Fruit fly (Drosophila melanogaster) whole organism, embryonic: ENCODE results near the gene Lon.

Experiments used
- B-H2 ChIP-seq: fragments of 200-800 bp; sonication (Bioruptor generic); optimal IDR thresholded peaks from 2 replicates; lab custom pipeline; 2018; ENCODE audit warnings: missing biosample characterization, mild to moderate bottlenecking, missing genetic modification characterization
- Bgb ChIP-seq: fragments of 200-800 bp; sonication (Bioruptor generic); IDR thresholded peaks from 2 replicates; pipeline ENCODE4 v1.3.6; 2022; ENCODE audit warnings: missing biosample characterization, missing genetic modification characterization; ENCODE audit not compliant: partially characterized antibody
- CG10147 ChIP-seq: fragments of 200-800 bp; sonication (Bioruptor generic); optimal IDR thresholded peaks from 2 replicates; lab custom pipeline; 2019; ENCODE audit warnings: missing biosample characterization, mild to moderate bottlenecking, missing genetic modification characterization, moderate library complexity
- CG10565 ChIP-seq: fragments of 200-800 bp; sonication (Bioruptor generic); optimal IDR thresholded peaks from 3 replicates; lab custom pipeline; 2016; ENCODE audit warnings: missing biosample characterization, mild to moderate bottlenecking, missing genetic modification characterization
- CG11456 ChIP-seq: fragments of 200-800 bp; sonication (Bioruptor generic); IDR thresholded peaks from 3 replicates; pipeline ENCODE4 v1.3.6; 2022; ENCODE audit warnings: missing biosample characterization, missing genetic modification characterization
- CG12219 ChIP-seq: fragments of 200-800 bp; sonication (Bioruptor generic); optimal IDR thresholded peaks from 3 replicates; lab custom pipeline; 2018; ENCODE audit warnings: missing biosample characterization, mild to moderate bottlenecking, missing genetic modification characterization
- CG12659 ChIP-seq: fragments of 200-800 bp; sonication (Bioruptor generic); optimal IDR thresholded peaks from 3 replicates; lab custom pipeline; 2017; ENCODE audit warnings: mild to moderate bottlenecking, missing biosample characterization, missing genetic modification reagents, missing genetic modification characterization
- CG14441 ChIP-seq: fragments of 200-800 bp; sonication (Bioruptor generic); IDR thresholded peaks from 2 replicates; pipeline ENCODE4 v1.3.6; 2022; ENCODE audit warnings: missing biosample characterization, missing genetic modification characterization
- CG17829 ChIP-seq: fragments of 200-800 bp; optimal IDR thresholded peaks from 2 replicates; lab custom pipeline; 2019; ENCODE audit warnings: missing biosample characterization, mild to moderate bottlenecking, missing genetic modification characterization, moderate library complexity
- CG34422 ChIP-seq: fragments of 200-800 bp; sonication (Bioruptor generic); IDR thresholded peaks from 3 replicates; pipeline ENCODE4 v1.3.6; 2022; ENCODE audit warnings: missing biosample characterization, missing genetic modification characterization
- CG4617 ChIP-seq: fragments of 200-800 bp; sonication (Bioruptor generic); optimal IDR thresholded peaks from 3 replicates; lab custom pipeline; 2016; ENCODE audit warnings: missing biosample characterization, missing genetic modification characterization, borderline replicate concordance
- CG4854 ChIP-seq: fragments of 200-800 bp; sonication (Bioruptor generic); optimal IDR thresholded peaks from 2 replicates; lab custom pipeline; 2016; ENCODE audit warnings: missing biosample characterization, missing genetic modification characterization, inconsistent platforms
- CG5953 ChIP-seq: fragments of 200-800 bp; sonication (Bioruptor generic); IDR thresholded peaks from 2 replicates; pipeline ENCODE4 v1.3.6; 2022; ENCODE audit warnings: missing biosample characterization, missing genetic modification characterization
- CG6272 ChIP-seq: fragments of 200-800 bp; sonication (Bioruptor generic); IDR thresholded peaks from 2 replicates; pipeline ENCODE4 v1.3.6; 2022; ENCODE audit warnings: missing biosample characterization, missing genetic modification characterization
- CG8290 ChIP-seq, 3 experiments: fragments of 200-800 bp; sonication (Bioruptor generic); optimal IDR thresholded peaks; 2 replicates each; lab custom pipeline; 2016 to 2019; ENCODE audit warnings: missing biosample characterization in 3 of 3, missing genetic modification characterization in 3 of 3, mild to moderate bottlenecking in 2 of 3, moderate library complexity in 1 of 3
- CG9797 ChIP-seq: fragments of 200-800 bp; sonication (Bioruptor generic); optimal IDR thresholded peaks from 3 replicates; lab custom pipeline; 2018; ENCODE audit warnings: missing biosample characterization, mild to moderate bottlenecking, missing genetic modification characterization
- CHES-1-like ChIP-seq: fragments of 200-800 bp; sonication (Bioruptor generic); optimal IDR thresholded peaks from 2 replicates; lab custom pipeline; 2016; ENCODE audit warnings: missing biosample characterization, missing genetic modification characterization
- Dip3 ChIP-seq: fragments of 200-800 bp; sonication (Bioruptor generic); optimal IDR thresholded peaks from 3 replicates; lab custom pipeline; 2016; ENCODE audit warnings: missing biosample characterization, missing genetic modification characterization
- Dll ChIP-seq: fragments of 200-800 bp; sonication (Bioruptor generic); IDR thresholded peaks from 4 replicates; pipeline ENCODE4 v1.3.6; 2022; ENCODE audit warnings: missing biosample characterization, missing genetic modification characterization; ENCODE audit not compliant: partially characterized antibody
- Dp ChIP-seq: fragments of 200-800 bp; sonication (Bioruptor generic); optimal IDR thresholded peaks from 2 replicates; lab custom pipeline; 2018; ENCODE audit warnings: missing biosample characterization, mild to moderate bottlenecking, missing genetic modification characterization, moderate library complexity
- E2f2 ChIP-seq: fragments of 200-800 bp; sonication (Bioruptor generic); IDR thresholded peaks from 2 replicates; pipeline ENCODE4 v1.3.6; 2022; ENCODE audit warnings: missing biosample characterization, missing genetic modification characterization
- Fer1 ChIP-seq: fragments of 200-800 bp; sonication (Bioruptor generic); optimal IDR thresholded peaks from 2 replicates; lab custom pipeline; 2017; ENCODE audit warnings: missing biosample characterization, mild to moderate bottlenecking, missing genetic modification characterization
- Gsc ChIP-seq: fragments of 200-800 bp; sonication (Bioruptor generic); IDR thresholded peaks from 2 replicates; pipeline ENCODE4 v1.3.6; 2022; ENCODE audit warnings: missing biosample characterization, missing genetic modification characterization
- Hand ChIP-seq: fragments of 200-800 bp; sonication (Bioruptor generic); optimal IDR thresholded peaks from 2 replicates; lab custom pipeline; 2017; ENCODE audit warnings: mild to moderate bottlenecking, missing biosample characterization, missing genetic modification reagents, missing genetic modification characterization
- HmgD ChIP-seq: fragments of 200-800 bp; sonication (Bioruptor generic); optimal IDR thresholded peaks from 3 replicates; lab custom pipeline; 2016; ENCODE audit warnings: missing biosample characterization, missing genetic modification characterization
- HmgZ ChIP-seq: fragments of 200-800 bp; sonication (Bioruptor generic); optimal IDR thresholded peaks from 2 replicates; lab custom pipeline; 2018; ENCODE audit warnings: missing biosample characterization, mild to moderate bottlenecking, missing genetic modification characterization
- Hsf ChIP-seq: fragments of 200-800 bp; sonication (Bioruptor generic); optimal IDR thresholded peaks from 3 replicates; lab custom pipeline; 2016; ENCODE audit warnings: missing biosample characterization, missing genetic modification characterization
- MBD-R2 ChIP-seq: fragments of 200-800 bp; sonication (Bioruptor generic); IDR thresholded peaks from 2 replicates; pipeline ENCODE4 v1.3.6; 2022; ENCODE audit warnings: missing biosample characterization, missing genetic modification characterization
- Ravus ChIP-seq: fragments of 200-800 bp; sonication (Bioruptor generic); IDR thresholded peaks from 2 replicates; pipeline ENCODE4 v1.3.6; 2022; ENCODE audit warnings: missing biosample characterization, missing genetic modification characterization
- Sox100B ChIP-seq: fragments of 200-800 bp; sonication (Bioruptor generic); optimal IDR thresholded peaks from 3 replicates; lab custom pipeline; 2018; ENCODE audit warnings: missing biosample characterization, mild to moderate bottlenecking, missing genetic modification characterization
- bbx ChIP-seq: fragments of 200-800 bp; sonication (Bioruptor generic); IDR thresholded peaks from 2 replicates; pipeline ENCODE4 v1.3.6; 2022; ENCODE audit warnings: missing biosample characterization, missing genetic modification characterization; ENCODE audit not compliant: partially characterized antibody
- cwo ChIP-seq: fragments of 200-800 bp; sonication (Bioruptor generic); optimal IDR thresholded peaks from 3 replicates; lab custom pipeline; 2017; ENCODE audit warnings: missing biosample characterization, missing genetic modification characterization, mild to moderate bottlenecking, moderate library complexity, missing genetic modification reagents
- fd64A ChIP-seq: fragments of 200-800 bp; sonication (Bioruptor generic); optimal IDR thresholded peaks from 3 replicates; lab custom pipeline; 2018; ENCODE audit warnings: missing biosample characterization, mild to moderate bottlenecking, missing genetic modification characterization
- fru ChIP-seq: fragments of >200 bp; optimal IDR thresholded peaks from 2 replicates; lab custom pipeline; 2017
- gcm2 ChIP-seq: fragments of 200-800 bp; sonication (Bioruptor generic); optimal IDR thresholded peaks from 2 replicates; lab custom pipeline; 2016; ENCODE audit warnings: missing biosample characterization, missing genetic modification characterization
- gfzf ChIP-seq: fragments of 200-800 bp; sonication (Bioruptor generic); optimal IDR thresholded peaks from 2 replicates; lab custom pipeline; 2016; ENCODE audit warnings: missing biosample characterization, mild to moderate bottlenecking, missing genetic modification characterization, moderate library complexity
- hth ChIP-seq: fragments of >200 bp; optimal IDR thresholded peaks from 2 replicates; lab custom pipeline; 2017; ENCODE audit warnings: inconsistent platforms
- jing ChIP-seq: fragments of 200-800 bp; sonication (Bioruptor generic); optimal IDR thresholded peaks from 2 replicates; lab custom pipeline; 2018; ENCODE audit warnings: missing biosample characterization, mild to moderate bottlenecking, missing genetic modification characterization
- lab ChIP-seq: fragments of 200-800 bp; sonication (Bioruptor generic); optimal IDR thresholded peaks from 3 replicates; lab custom pipeline; 2017; ENCODE audit warnings: missing biosample characterization, missing genetic modification characterization, mild to moderate bottlenecking, moderate library complexity, missing genetic modification reagents
- nmo ChIP-seq: fragments of 200-800 bp; sonication (Bioruptor generic); optimal IDR thresholded peaks from 2 replicates; lab custom pipeline; 2018; ENCODE audit warnings: missing biosample characterization, mild to moderate bottlenecking, missing genetic modification characterization, moderate library complexity
- pb ChIP-seq: fragments of 200-800 bp; sonication (Bioruptor generic); optimal IDR thresholded peaks from 3 replicates; lab custom pipeline; 2016; ENCODE audit warnings: missing biosample characterization, missing genetic modification characterization
- schlank ChIP-seq: fragments of 200-800 bp; sonication (Bioruptor generic); optimal IDR thresholded peaks from 2 replicates; lab custom pipeline; 2018; ENCODE audit warnings: missing biosample characterization, mild to moderate bottlenecking, missing genetic modification characterization
- scrt ChIP-seq: fragments of 200-800 bp; sonication (Bioruptor generic); optimal IDR thresholded peaks from 2 replicates; lab custom pipeline; 2018; ENCODE audit warnings: missing biosample characterization, mild to moderate bottlenecking, missing genetic modification characterization, moderate library complexity
- sd ChIP-seq: fragments of 200-800 bp; sonication (Bioruptor generic); optimal IDR thresholded peaks from 3 replicates; lab custom pipeline; 2018; ENCODE audit warnings: missing biosample characterization, mild to moderate bottlenecking, missing genetic modification characterization, moderate library complexity
- sens ChIP-seq: fragments of 200-800 bp; sonication (Bioruptor generic); peaks from one replicate; lab custom pipeline; 2016; ENCODE audit warnings: missing biosample characterization, missing genetic modification characterization
- slbo ChIP-seq: fragments of 200-800 bp; sonication (Bioruptor generic); IDR thresholded peaks from 2 replicates; pipeline ENCODE4 v1.3.6; 2022; ENCODE audit warnings: missing biosample characterization, missing genetic modification characterization
- sna ChIP-seq: fragments of 200-800 bp; sonication (Bioruptor generic); IDR thresholded peaks from 2 replicates; pipeline ENCODE4 v1.3.6; 2022; ENCODE audit warnings: missing biosample characterization, missing genetic modification characterization; ENCODE audit not compliant: partially characterized antibody
- stwl ChIP-seq: fragments of 200-800 bp; sonication (Bioruptor generic); optimal IDR thresholded peaks from 3 replicates; lab custom pipeline; 2018; ENCODE audit warnings: missing biosample characterization, mild to moderate bottlenecking, missing genetic modification characterization, moderate library complexity
- vfl ChIP-seq: fragments of 200-800 bp; sonication (Bioruptor generic); optimal IDR thresholded peaks from 2 replicates; lab custom pipeline; 2016; ENCODE audit warnings: missing biosample characterization, missing genetic modification characterization
- zf30C ChIP-seq: fragments of 200-800 bp; sonication (Bioruptor generic); optimal IDR thresholded peaks from 3 replicates; lab custom pipeline; 2018; ENCODE audit warnings: missing biosample characterization, mild to moderate bottlenecking, missing genetic modification characterization

Gene Lon

DNA sequence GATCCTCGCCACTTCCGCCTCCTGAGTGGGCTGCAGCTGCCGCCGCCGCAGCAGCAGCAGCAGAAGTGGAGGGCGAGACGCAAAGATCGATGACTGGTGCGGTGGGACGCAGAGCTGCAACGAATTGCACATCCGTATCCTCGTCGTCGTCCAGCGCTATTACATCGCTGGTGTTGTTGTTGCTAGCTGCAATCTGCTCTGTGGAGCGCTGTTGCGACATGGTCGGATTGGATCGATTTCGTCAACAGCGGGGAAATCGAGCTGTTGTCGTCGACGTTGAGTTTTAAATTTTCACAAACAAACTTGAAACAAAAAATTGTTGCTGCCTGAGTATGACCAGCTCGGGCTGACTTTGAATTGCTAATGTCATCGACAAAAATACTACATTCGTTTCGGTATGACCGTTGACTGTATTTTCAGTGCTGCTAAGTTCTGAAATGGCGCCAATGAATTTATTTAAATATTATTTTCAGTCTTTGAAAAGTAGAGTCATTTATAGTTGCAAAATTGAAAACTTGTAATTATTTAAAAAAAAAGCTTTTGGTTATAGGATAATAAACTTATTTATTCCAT, 30.5 kb upstream of the Lon start, which contains the start of gene Rnf146 (continued):
- TF ChIP-seq Sox100B (GFP tag; lab: Kevin White, UChicago) (no peak), CG10565 (GFP tag; lab: Kevin White, UChicago) (no peak), CG4617 (peak; percentile 82), B-H2 (GFP tag; lab: Kevin White, UChicago) (no peak), sens (no peak), HmgZ (tag; lab: Kevin White, UChicago) (peak; percentile 8), Dip3 (GFP tag; lab: Kevin White, UChicago) (no peak), nmo (peak; percentile 4), CG12219 (GFP tag; lab: Kevin White, UChicago) (no peak), fd64A (GFP tag; lab: Kevin White, UChicago) (no peak), CG11456 (no peak), Fer1 (GFP tag; lab: Kevin White, UChicago) (peak; percentile 29), scrt (GFP tag; lab: Kevin White, UChicago) (peak; percentile 59), gfzf (GFP tag; lab: Kevin White, UChicago) (peak; percentile 86), CG4854 (GFP tag; lab: Kevin White, UChicago) (no peak), slbo (GFP tag; lab: Robert Waterston, UW) (no peak), pb (GFP tag; lab: Kevin White, UChicago) (no peak), hth (lab: Kevin White, UChicago) (no peak), MBD-R2 (GFP tag; lab: Robert Waterston, UW) (peak; percentile 74), CG6272 (GFP tag; lab: Robert Waterston, UW) (no peak), CG17829 (tag; lab: Kevin White, UChicago) (peak; percentile 27), Hsf (GFP tag; lab: Kevin White, UChicago) (no peak), stwl (peak; percentile 73), CG12659 (peak; percentile 46), Dll (GFP tag; lab: Robert Waterston, UW) (peak; percentile 46; the same call in 1 of the 4 replicates), Dp (GFP tag; lab: Kevin White, UChicago) (peak; percentile 94), CG14441 (GFP tag; lab: Robert Waterston, UW) (no peak), sna (no peak), CG8290 (GFP tag; optimal IDR thresholded peaks at IDR 0.05; lab: Kevin White, UChicago) (no peak), CG8290 (tag; optimal IDR thresholded peaks at IDR 0.05; lab: Kevin White, UChicago) (peak in 1 of 2 experiments; percentile 18), schlank (tag; lab: Kevin White, UChicago) (no peak), CG10147 (no peak), sd (no peak), E2f2 (GFP tag; lab: Robert Waterston, UW) (peak; percentile 97), Hand (GFP tag; lab: Kevin White, UChicago) (no peak), cwo (no peak), zf30C (GFP tag; lab: Kevin White, UChicago) (no peak), Bgb (0 out of 2 replicates have a peak, but pooled peaks have one; percentile 16), CG34422 (no peak), jing (GFP tag; lab: Kevin White, UChicago) (no peak), vfl (GFP tag; lab: Kevin White, UChicago) (peak; percentile 10), gcm2 (GFP tag; lab: Kevin White, UChicago) (no peak), lab (GFP tag; lab: Kevin White, UChicago) (no peak), fru (lab: Kevin White, UChicago) (no peak), Gsc (no peak), CG5953 (GFP tag; lab: Robert Waterston, UW) (no peak), CHES-1-like (peak; percentile 13), CG9797 (peak; percentile 89), HmgD (GFP tag; lab: Kevin White, UChicago) (no peak), Ravus (GFP tag; lab: Robert Waterston, UW) (no peak), bbx (GFP tag; lab: Robert Waterston, UW) (no peak)
